Fruit fly (Drosophila melanogaster) ovary, adult (tissue): ENCODE results near the gene Gk1.

ENCODE experiments used
- CG17801 ChIP-seq: fragments of 200-800 bp; optimal IDR thresholded peaks from 2 replicates; lab custom pipeline; 2019; ENCODE audit warnings: missing biosample characterization, mild to moderate bottlenecking, missing genetic modification characterization, moderate library complexity; ENCODE audit not compliant: partially characterized antibody

Gk1 gene

dm6 chr3L:211200-211599, 5.6 kb upstream of the Gk1 start, which contains the start of gene Prp4k:
Gene Prp4k, minus strand, starts transcription at chr3L:211457.
- TF ChIP-seq CG17801 (GFP tag; lab: Kevin White, UChicago), result peak; percentile 40

dm6 chr3L:203536-204135, 2.0 kb downstream of the Gk1 start, which contains the start of gene NitFhit:
Gene NitFhit, plus strand, starts transcription at chr3L:203730.
- TF ChIP-seq CG17801 (GFP tag; lab: Kevin White, UChicago), result no peak

- TF ChIP-seq CG17801 (GFP tag; lab: Kevin White, UChicago), result peak; percentile 76
These were observed 5.7 kb downstream of the Gk1 start, which contains the start of the genes rno and mri for dm6 chr3L:199754-200596. Gene rno, minus strand, starts transcription at chr3L:199762. Gene mri, plus strand, starts transcription at chr3L:200174.

- TF ChIP-seq CG17801 (GFP tag; lab: Kevin White, UChicago), result no peak
These were observed 6.4 kb downstream of the Gk1 start for dm6 chr3L:199050-199745.

- TF ChIP-seq CG17801 (GFP tag; lab: Kevin White, UChicago), result peak; percentile 87
These were observed 21.4 kb downstream of the Gk1 start, which contains the start of the genes CG34140, Mkp and Mtch for dm6 chr3L:184251-184650. Gene CG34140, minus strand, starts transcription at chr3L:184424. Gene Mkp, minus strand, starts transcription at chr3L:184540. Gene Mtch, plus strand, starts transcription at chr3L:184626.

- peak; percentile 16 for TF ChIP-seq CG17801 (GFP tag; lab: Kevin White, UChicago)
These were observed 25.4 kb downstream of the Gk1 start for dm6 chr3L:180262-180543.

dm6 chr3L:179490-180261, 26.0 kb downstream of the Gk1 start, which contains the start of gene CG13875:
Gene CG13875, plus strand, starts transcription at chr3L:179923.
- TF ChIP-seq CG17801 (GFP tag; lab: Kevin White, UChicago), result no peak

dm6 chr3L:178913-179488, 26.6 kb downstream of the Gk1 start, which contains the start of gene Vdup1:
Gene Vdup1, minus strand, starts transcription at chr3L:178963.
- no peak for TF ChIP-seq CG17801 (GFP tag; lab: Kevin White, UChicago)

dm6 chr3L:178445-178844, 27.2 kb downstream of the Gk1 start:
- no peak for TF ChIP-seq CG17801 (GFP tag; lab: Kevin White, UChicago)

dm6 chr3L:177938-178337, 27.7 kb downstream of the Gk1 start:
- TF ChIP-seq CG17801 (GFP tag; lab: Kevin White, UChicago), result no peak

- peak; percentile 43 for TF ChIP-seq CG17801 (GFP tag; lab: Kevin White, UChicago)
These were observed 29.7 kb downstream of the Gk1 start, which contains the start of gene CG7049 for dm6 chr3L:175949-176348. Gene CG7049, minus strand, starts transcription at chr3L:176228.

- no peak for TF ChIP-seq CG17801 (GFP tag; lab: Kevin White, UChicago)
These were observed 31.1 kb downstream of the Gk1 start for dm6 chr3L:174501-174900.

dm6 chr3L:171729-172128, 33.9 kb downstream of the Gk1 start:
- no peak for TF ChIP-seq CG17801 (GFP tag; lab: Kevin White, UChicago)

dm6 chr3L:166789-167132, 38.9 kb downstream of the Gk1 start:
- TF ChIP-seq CG17801 (GFP tag; lab: Kevin White, UChicago), result no peak
